Fruit fly (Drosophila melanogaster) whole organism: ENCODE results near the gene Mtr3.

Experiments used
- CG8478 ChIP-seq: fragments of >200 bp; optimal IDR thresholded peaks from 2 replicates; lab custom pipeline; 2018; ENCODE audit warnings: inconsistent platforms
- Dll ChIP-seq: fragments of >200 bp; optimal IDR thresholded peaks from 2 replicates; lab custom pipeline; 2017
- EcR ChIP-seq, 2 experiments: fragments of >200 bp; optimal IDR thresholded peaks; 2 replicates each; lab custom pipeline; 2017; ENCODE audit warnings: missing biosample characterization in 2 of 2, missing genetic modification characterization in 2 of 2, missing genetic modification reagents in 2 of 2
- pan ChIP-seq: fragments of >200 bp; optimal IDR thresholded peaks from 2 replicates; lab custom pipeline; 2017
- psq ChIP-seq: fragments of >200 bp; optimal IDR thresholded peaks from 2 replicates; lab custom pipeline; 2017
- usp ChIP-seq: fragments of >200 bp; optimal IDR thresholded peaks from 2 replicates; lab custom pipeline; 2017; ENCODE audit warnings: missing biosample characterization, missing genetic modification characterization, mixed read lengths

Gene Mtr3

DNA sequence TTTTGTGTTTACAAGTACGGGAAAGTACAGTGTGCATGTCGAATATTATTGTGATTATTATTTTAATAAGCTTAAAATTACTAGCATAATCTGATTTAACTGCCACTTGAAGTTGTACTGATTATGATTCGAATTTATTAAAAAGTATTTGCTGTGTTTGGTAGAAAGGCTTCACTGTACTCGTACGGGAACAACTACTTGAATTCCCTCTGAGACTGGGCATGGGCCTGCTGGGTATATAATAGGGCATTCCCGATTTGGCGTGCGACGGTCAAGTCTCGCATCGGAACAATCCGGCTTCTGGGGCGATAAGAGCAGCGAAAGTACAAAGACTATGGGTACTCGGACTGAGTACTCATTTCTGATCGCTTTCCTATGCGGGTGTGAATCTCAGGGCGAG is 43.8 kb downstream of the Mtr3 start:
- TF ChIP-seq EcR (GFP tag; optimal IDR thresholded peaks at IDR 0.05; lab: Kevin White, UChicago) (no peak), pan (lab: Kevin White, UChicago) (no peak), Dll (lab: Kevin White, UChicago) (no peak), psq (lab: Kevin White, UChicago) (no peak), usp (no peak)

- TF ChIP-seq Dll (lab: Kevin White, UChicago) (no peak), pan (lab: Kevin White, UChicago) (no peak), EcR (GFP tag; optimal IDR thresholded peaks at IDR 0.05; lab: Kevin White, UChicago) (no peak), CG8478 (lab: Kevin White, UChicago) (no peak), usp (no peak), psq (lab: Kevin White, UChicago) (no peak)
Measured at dm6 chr3L:19867238-19867637, 46.3 kb downstream of the Mtr3 start.
